Worm (Caenorhabditis elegans) whole organism, late embryonic: Measurements from ENCODE around the gene R186.3.

Source experiments
- ama-1 ChIP-seq: fragments of 150-350 bp; optimal IDR thresholded peaks from 2 replicates; lab custom pipeline; 2014
- dve-1 ChIP-seq: sonication (generic microtip); optimal IDR thresholded peaks from 2 replicates; lab custom pipeline; 2017; ENCODE audit warnings: antibody characterized with exemption, mild to moderate bottlenecking, missing genetic modification characterization, missing compliant biosample characterization
- fkh-10 ChIP-seq: fragments of 150-350 bp; optimal IDR thresholded peaks from 2 replicates; lab custom pipeline; 2014; ENCODE audit warnings: missing biosample characterization, missing genetic modification reagents, missing genetic modification characterization
- lim-6 ChIP-seq: sonication (generic microtip); optimal IDR thresholded peaks from 2 replicates; lab custom pipeline; 2016; ENCODE audit warnings: missing genetic modification characterization, missing compliant biosample characterization
- lin-11 ChIP-seq: fragments of 200-800 bp; sonication (Bioruptor generic); optimal IDR thresholded peaks from 2 replicates; lab custom pipeline; 2018; ENCODE audit warnings: mild to moderate bottlenecking, missing genetic modification characterization, missing compliant biosample characterization
- pag-3 ChIP-seq: sonication (generic microtip); optimal IDR thresholded peaks from 2 replicates; lab custom pipeline; 2016; ENCODE audit warnings: missing compliant biosample characterization, missing genetic modification characterization, borderline replicate concordance
- pha-2 ChIP-seq: sonication (generic microtip); optimal IDR thresholded peaks from 2 replicates; lab custom pipeline; 2017; ENCODE audit warnings: mild to moderate bottlenecking, missing genetic modification characterization, missing compliant biosample characterization
- pqm-1 ChIP-seq: sonication (generic microtip); optimal IDR thresholded peaks from 2 replicates; lab custom pipeline; 2016; ENCODE audit warnings: missing genetic modification characterization, missing compliant biosample characterization
- rnt-1 ChIP-seq: sonication (generic microtip); optimal IDR thresholded peaks from 2 replicates; lab custom pipeline; 2016; ENCODE audit warnings: missing genetic modification characterization, missing compliant biosample characterization
- sdc-2 ChIP-seq: sonication (generic microtip); optimal IDR thresholded peaks from 2 replicates; lab custom pipeline; 2016; ENCODE audit warnings: missing genotype, missing genetic modification characterization, missing compliant biosample characterization
- ttx-3 ChIP-seq: sonication (generic microtip); optimal IDR thresholded peaks from 2 replicates; lab custom pipeline; 2016; ENCODE audit warnings: missing genetic modification reagents, missing genetic modification characterization, missing compliant biosample characterization
- unc-55 ChIP-seq: sonication (generic microtip); optimal IDR thresholded peaks from 2 replicates; lab custom pipeline; 2017; ENCODE audit warnings: missing biosample characterization, missing genetic modification reagents, missing genetic modification characterization
- zip-5 ChIP-seq: sonication (generic microtip); optimal IDR thresholded peaks from 2 replicates; lab custom pipeline; 2016; ENCODE audit warnings: missing genetic modification characterization, missing compliant biosample characterization

DNA sequence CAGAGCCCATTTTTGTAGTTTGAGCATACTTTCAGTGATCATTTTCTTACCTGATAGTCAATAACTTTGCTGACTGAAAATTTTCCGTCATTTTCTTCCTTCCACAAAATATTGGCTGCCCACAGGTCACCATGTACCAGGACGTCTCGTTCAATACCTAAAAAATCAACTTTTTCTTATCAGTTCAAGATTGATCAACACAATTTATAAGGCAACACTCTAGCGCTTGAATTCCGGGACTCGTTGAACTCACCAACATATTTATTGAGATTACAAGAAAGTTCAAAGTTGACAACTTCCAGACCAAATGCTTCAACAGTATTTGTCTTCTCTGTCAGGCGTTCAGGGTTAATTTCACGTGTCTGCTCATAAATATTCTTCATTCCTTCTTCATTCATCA lies 33.4 kb downstream of the R186.3 start:
- TF ChIP-seq fkh-10 (GFP tag; lab: Kevin White, UChicago), result no peak
- TF ChIP-seq unc-55 (GFP tag; lab: Kevin White, UChicago), result no peak
- no peak for TF ChIP-seq lin-11 (tag; lab: Kevin White, UChicago)
- no peak for TF ChIP-seq ttx-3
- TF ChIP-seq pqm-1 (tag; lab: Kevin White, UChicago), result no peak
- no peak for TF ChIP-seq pag-3 (tag; lab: Kevin White, UChicago)
- TF ChIP-seq lim-6 (tag; lab: Kevin White, UChicago), result no peak
- TF ChIP-seq rnt-1 (tag; lab: Kevin White, UChicago), result no peak
- TF ChIP-seq sdc-2 (tag; lab: Kevin White, UChicago), result no peak
- TF ChIP-seq dve-1 (tag; lab: Kevin White, UChicago), result no peak
- TF ChIP-seq ama-1, result no peak
- TF ChIP-seq pha-2 (tag; lab: Kevin White, UChicago), result no peak
- no peak for TF ChIP-seq zip-5 (tag; lab: Kevin White, UChicago)
